Worm (Caenorhabditis elegans) whole organism, L3 larva: ENCODE measurements around the gene srd-39.

Experiments
- ceh-28 ChIP-seq: fragments of 150-350 bp; optimal IDR thresholded peaks from 2 replicates; lab custom pipeline; 2014; ENCODE audit warnings: missing biosample characterization, missing genetic modification reagents, missing genetic modification characterization
- ceh-82 ChIP-seq: fragments of 150-350 bp; optimal IDR thresholded peaks from 2 replicates; lab custom pipeline; 2014; ENCODE audit warnings: missing biosample characterization, missing genetic modification characterization
- mdl-1 ChIP-seq: fragments of 150-350 bp; optimal IDR thresholded peaks from 2 replicates; lab custom pipeline; 2014; ENCODE audit warnings: missing biosample characterization, missing genetic modification characterization
- nhr-28 ChIP-seq: fragments of 150-350 bp; optimal IDR thresholded peaks from 2 replicates; lab custom pipeline; 2014; ENCODE audit warnings: missing biosample characterization, missing genetic modification characterization
- pha-4 ChIP-seq: fragments of 150-350 bp; optimal IDR thresholded peaks from 2 replicates; lab custom pipeline; 2014; ENCODE audit warnings: missing biosample characterization, missing genetic modification reagents, missing genetic modification characterization

DNA sequence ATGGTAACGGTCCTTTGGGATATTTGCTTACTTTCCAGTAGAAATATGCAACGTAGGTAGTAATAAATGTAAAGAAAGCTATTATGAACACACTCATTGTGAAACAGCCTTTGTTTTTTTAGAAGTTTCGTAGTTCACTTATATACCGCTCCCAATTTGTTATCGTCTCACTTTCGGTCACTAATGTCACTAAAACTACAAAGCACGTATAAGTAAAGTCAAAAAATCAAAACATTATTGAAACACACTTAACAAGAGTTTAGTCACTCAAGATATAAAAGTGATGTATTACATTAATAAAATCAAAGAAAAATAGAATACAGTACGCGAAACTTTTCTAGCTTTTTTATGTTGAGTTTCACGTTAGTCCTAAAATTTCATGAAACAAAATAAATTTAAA is 26.3 kb downstream of the srd-39 start, which contains the start of gene cyp-14A3:
- TF ChIP-seq nhr-28 (tag; lab: Kevin White, UChicago) (no peak), pha-4 (tag; lab: Kevin White, UChicago) (no peak), mdl-1 (no peak), ceh-28 (no peak), ceh-82 (no peak)
